Fruit fly (Drosophila melanogaster): Measurements from ENCODE around the gene enc.

DNA sequence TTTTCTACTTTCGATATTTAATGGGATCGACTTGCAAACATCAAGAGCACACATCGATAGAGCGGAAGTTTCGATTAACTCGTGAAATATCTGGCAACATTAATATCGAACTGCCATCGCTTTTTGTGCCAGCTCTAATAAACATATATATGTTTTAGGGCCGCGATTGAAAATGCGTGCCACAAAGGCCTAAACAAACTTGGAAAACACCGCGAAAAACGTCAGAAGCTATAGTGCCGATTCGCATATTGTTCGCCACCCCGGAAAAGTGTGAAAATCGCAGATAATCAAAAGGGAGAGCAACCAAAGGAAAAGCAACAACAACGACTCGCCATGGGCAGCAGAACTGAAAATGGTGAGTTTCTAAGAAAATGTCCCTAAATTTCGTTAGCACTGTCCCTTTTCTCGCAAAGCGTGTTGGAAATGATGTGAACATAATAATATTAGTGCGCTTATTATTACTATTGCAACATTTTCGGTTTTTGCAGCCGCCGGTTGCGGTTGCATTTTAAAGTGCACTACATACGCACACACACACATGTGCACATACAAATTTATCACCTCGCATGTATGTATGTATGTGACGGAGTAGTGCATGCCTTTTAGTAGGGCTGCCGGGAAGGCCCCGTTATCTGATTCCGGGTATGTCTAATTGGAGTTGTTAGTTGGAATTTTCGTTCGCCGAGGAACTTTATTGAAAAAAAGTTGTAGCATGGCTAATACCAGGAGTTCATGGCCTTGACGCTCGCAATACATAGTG, at the start of gene enc:
- TF ChIP-seq usp (GFP tag; optimal IDR thresholded peaks at IDR 0.05) (no peak), psq (optimal IDR thresholded peaks at IDR 0.05) (no peak), EcR (GFP tag; optimal IDR thresholded peaks at IDR 0.05) (no peak), Dll (optimal IDR thresholded peaks at IDR 0.05) (no peak), pan (optimal IDR thresholded peaks at IDR 0.05) (no peak)
